Worm (Caenorhabditis elegans) whole organism, L4 larva: ENCODE measurements around the gene R08C7.1.

Experiments used
- ZK337.2 ChIP-seq: fragments of 200-800 bp; sonication (Bioruptor generic); IDR thresholded peaks from 2 replicates; pipeline ENCODE4 v1.3.6; 2022; ENCODE audit warnings: missing genetic modification reagents, missing genetic modification characterization, missing compliant biosample characterization
- ZK546.5 ChIP-seq, 2 experiments: sonication (generic microtip); optimal IDR thresholded peaks; 2 replicates each; lab custom pipeline; 2017; ENCODE audit warnings: missing biosample characterization in 2 of 2, missing genetic modification characterization in 2 of 2
- aha-1 ChIP-seq: fragments of 150-350 bp; peaks from one replicate; lab custom pipeline; 2014; ENCODE audit warnings: missing biosample characterization, missing genetic modification characterization
- aly-2 ChIP-seq: sonication (generic microtip); optimal IDR thresholded peaks from 2 replicates; lab custom pipeline; 2018; ENCODE audit warnings: missing biosample characterization, missing genetic modification characterization
- ceh-82 ChIP-seq: sonication (generic microtip); optimal IDR thresholded peaks from 2 replicates; lab custom pipeline; 2017; ENCODE audit warnings: missing biosample characterization, missing genetic modification characterization
- hif-1 ChIP-seq, 2 experiments: sonication (generic microtip); optimal IDR thresholded peaks; 2 replicates each; lab custom pipeline; 2016 to 2017; ENCODE audit warnings: missing compliant biosample characterization in 2 of 2, missing genetic modification characterization in 2 of 2, missing genetic modification reagents in 2 of 2, missing genotype in 2 of 2, mild to moderate bottlenecking in 1 of 2
- lin-13 ChIP-seq: fragments of 150-350 bp; optimal IDR thresholded peaks from 2 replicates; lab custom pipeline; 2014; ENCODE audit warnings: missing biosample characterization, missing genetic modification reagents, missing genetic modification characterization
- lin-39 ChIP-seq: fragments of 150-350 bp; optimal IDR thresholded peaks from 2 replicates; lab custom pipeline; 2014; ENCODE audit warnings: missing biosample characterization, missing genetic modification reagents, missing genetic modification characterization
- lir-3 ChIP-seq: sonication (generic microtip); optimal IDR thresholded peaks from 2 replicates; lab custom pipeline; 2016; ENCODE audit warnings: mild to moderate bottlenecking, missing genetic modification characterization, missing compliant biosample characterization
- snpc-4 ChIP-seq: fragments of 150-350 bp; optimal IDR thresholded peaks from 2 replicates; lab custom pipeline; 2014; ENCODE audit warnings: missing biosample characterization, missing genetic modification characterization
- tra-1 ChIP-seq: fragments of 200-800 bp; sonication (Bioruptor generic); IDR thresholded peaks from 2 replicates; pipeline ENCODE4 v1.3.6; 2022; ENCODE audit warnings: missing genetic modification reagents, missing genetic modification characterization, missing compliant biosample characterization
- unc-39 ChIP-seq: sonication (generic microtip); optimal IDR thresholded peaks from 2 replicates; lab custom pipeline; 2017; ENCODE audit warnings: missing biosample characterization, missing genetic modification characterization

- TF ChIP-seq unc-39 (tag; lab: Kevin White, UChicago) (no peak), aha-1 (tag; lab: Kevin White, UChicago) (no peak), snpc-4 (no peak), lin-13 (GFP tag; lab: Kevin White, UChicago) (no peak), hif-1 (tag; optimal IDR thresholded peaks at IDR 0.05; lab: Kevin White, UChicago) (no peak), ZK546.5 (tag; optimal IDR thresholded peaks at IDR 0.05; lab: Kevin White, UChicago) (no peak), tra-1 (GFP tag; lab: Robert Waterston, UW) (no peak), ZK337.2 (GFP tag; lab: Robert Waterston, UW) (no peak), ceh-82 (tag; lab: Kevin White, UChicago) (no peak), lin-39 (tag; lab: Kevin White, UChicago) (no peak), aly-2 (no peak), lir-3 (tag; lab: Kevin White, UChicago) (no peak)
Observed at ce11 chrIV:4447367-4447766, 4.3 kb upstream of the R08C7.1 start.
